Worm (Caenorhabditis elegans) whole organism, L4/young adult: ENCODE data around the gene F36D3.8.

ENCODE experiments used
- W03F9.2 ChIP-seq: fragments of 150-350 bp; optimal IDR thresholded peaks from 2 replicates; lab custom pipeline; 2014; ENCODE audit warnings: missing biosample characterization, missing genetic modification characterization
- dao-5 ChIP-seq: sonication (generic microtip); optimal IDR thresholded peaks from 2 replicates; lab custom pipeline; 2016; ENCODE audit warnings: missing genotype, missing genetic modification characterization, moderate library complexity, missing compliant biosample characterization
- him-1 ChIP-seq: sonication (generic microtip); optimal IDR thresholded peaks from 2 replicates; lab custom pipeline; 2016; ENCODE audit warnings: missing genotype, missing genetic modification reagents, missing genetic modification characterization, missing compliant biosample characterization

DNA sequence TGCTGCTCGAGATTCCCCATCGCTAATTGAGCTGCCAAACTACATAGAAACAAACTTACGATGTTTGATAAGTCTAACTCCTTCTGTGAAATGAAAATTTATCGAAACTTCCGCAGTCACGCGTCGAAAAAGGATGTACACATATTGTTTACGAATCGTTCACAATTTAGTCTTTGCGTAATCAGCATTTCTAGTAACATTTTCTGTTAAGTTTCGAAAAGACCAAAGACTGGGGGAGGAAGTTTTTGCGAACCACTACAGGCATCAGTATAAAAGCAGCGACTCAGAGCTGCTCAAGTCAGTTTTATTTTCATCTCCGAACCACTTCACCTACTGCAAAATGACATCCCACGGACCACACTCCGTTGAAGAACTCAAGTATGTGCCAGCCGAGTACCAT, 38.8 kb upstream of the F36D3.8 start, which contains the start of gene sqst-4:
- TF ChIP-seq W03F9.2 (tag; lab: Kevin White, UChicago) (no peak), him-1 (tag; lab: Kevin White, UChicago) (no peak), dao-5 (tag; lab: Kevin White, UChicago) (no peak)
